Fruit fly (Drosophila melanogaster): ENCODE results near the gene CG16986.
A peak's percentile ranks its signal among the peaks of the same experiment; 100 is the strongest.

The CG16986 gene

dm6 chr3L:2571975-2572374, 28.2 kb upstream of the CG16986 start (continued):
- TF ChIP-seq HLH4C (GFP tag; IDR thresholded peaks at IDR 0.05; ENCODE audit: partially characterized antibody) (no peak), H2.0 (GFP tag; IDR thresholded peaks at IDR 0.05) (0 out of 2 replicates have a peak, but pooled peaks have one; percentile 5), ara (GFP tag; IDR thresholded peaks at IDR 0.05) (peak; percentile 61), CG6689 (GFP tag; IDR thresholded peaks at IDR 0.05) (peak; percentile 64), CG14441 (GFP tag; IDR thresholded peaks at IDR 0.05) (peak; percentile 63), toy (GFP tag; IDR thresholded peaks at IDR 0.05) (no peak), mam (GFP tag; optimal IDR thresholded peaks at IDR 0.05) (peak; percentile 23), gem (tag; optimal IDR thresholded peaks at IDR 0.05) (peak; percentile 35), CG11504 (tag; optimal IDR thresholded peaks at IDR 0.05) (peak; percentile 49), Antp (GFP tag; optimal IDR thresholded peaks at IDR 0.05) (peak; percentile 24), tin (GFP tag; optimal IDR thresholded peaks at IDR 0.05) (peak; percentile 37), Jarid2 (GFP tag; optimal IDR thresholded peaks at IDR 0.05) (no peak), chn (GFP tag; optimal IDR thresholded peaks at IDR 0.05) (no peak), emc (GFP tag; optimal IDR thresholded peaks at IDR 0.05) (no peak), hkb (optimal IDR thresholded peaks at IDR 0.05) (no peak), hkb (GFP tag; IDR thresholded peaks at IDR 0.05) (peak; percentile 37; the same call in 1 of the 2 replicates), CG15514 (GFP tag; optimal IDR thresholded peaks at IDR 0.05) (peak; percentile 23), NC2β (GFP tag; optimal IDR thresholded peaks at IDR 0.05) (no peak), CG34422 (GFP tag; IDR thresholded peaks at IDR 0.05) (0 out of 3 replicates have a peak, but pooled peaks have one; percentile 19), CG11247 (GFP tag; IDR thresholded peaks at IDR 0.05) (peak; percentile 68), Drgx (GFP tag; IDR thresholded peaks at IDR 0.05) (peak; percentile 86), oc (tag; optimal IDR thresholded peaks at IDR 0.05) (no peak), ato (GFP tag; IDR thresholded peaks at IDR 0.05; ENCODE audit: partially characterized antibody) (no peak), Med (GFP tag) (peak; percentile 93), ci (GFP tag; IDR thresholded peaks at IDR 0.05) (0 out of 3 replicates have a peak, but pooled peaks have one; percentile 41), jing (GFP tag; optimal IDR thresholded peaks at IDR 0.05) (no peak), Atf6 (GFP tag; IDR thresholded peaks at IDR 0.05) (no peak), CG10654 (GFP tag; optimal IDR thresholded peaks at IDR 0.05) (peak; percentile 18), disco-r (GFP tag; optimal IDR thresholded peaks at IDR 0.05) (no peak), lilli (GFP tag; optimal IDR thresholded peaks at IDR 0.05) (peak; percentile 20), CG8388 (GFP tag; optimal IDR thresholded peaks at IDR 0.05) (no peak), CG33557 (GFP tag; optimal IDR thresholded peaks at IDR 0.05) (no peak), Meics (GFP tag; optimal IDR thresholded peaks at IDR 0.05) (peak; percentile 33), crol (GFP tag; IDR thresholded peaks at IDR 0.05) (no peak), CG16779 (GFP tag; IDR thresholded peaks at IDR 0.05) (no peak), CG10366 (GFP tag; IDR thresholded peaks at IDR 0.05) (peak; percentile 47; the same call in 1 of the 2 replicates), C15 (GFP tag; IDR thresholded peaks at IDR 0.05) (no peak), CG17186 (GFP tag; optimal IDR thresholded peaks at IDR 0.05) (no peak), CG3726 (GFP tag; IDR thresholded peaks at IDR 0.05) (no peak), Dip2 (GFP tag; IDR thresholded peaks at IDR 0.05) (no peak), Tbp (GFP tag; optimal IDR thresholded peaks at IDR 0.05) (no peak), ken (GFP tag; IDR thresholded peaks at IDR 0.05) (0 out of 3 replicates have a peak, but pooled peaks have one; percentile 40), repo (GFP tag; optimal IDR thresholded peaks at IDR 0.05) (peak; percentile 26), CG1024 (GFP tag; IDR thresholded peaks at IDR 0.05) (peak; percentile 38; the same call in 1 of the 2 replicates), CG32772 (GFP tag; IDR thresholded peaks at IDR 0.05) (peak; percentile 66), CG10274 (GFP tag; optimal IDR thresholded peaks at IDR 0.05) (no peak), CG8290 (GFP tag; optimal IDR thresholded peaks at IDR 0.05) (no peak), CG8290 (tag; optimal IDR thresholded peaks at IDR 0.05) (no peak)

Data from whole organism, embryonic.